Fruit fly (Drosophila melanogaster): Measurements from ENCODE around the gene CG8042.

The CG8042 gene

DNA sequence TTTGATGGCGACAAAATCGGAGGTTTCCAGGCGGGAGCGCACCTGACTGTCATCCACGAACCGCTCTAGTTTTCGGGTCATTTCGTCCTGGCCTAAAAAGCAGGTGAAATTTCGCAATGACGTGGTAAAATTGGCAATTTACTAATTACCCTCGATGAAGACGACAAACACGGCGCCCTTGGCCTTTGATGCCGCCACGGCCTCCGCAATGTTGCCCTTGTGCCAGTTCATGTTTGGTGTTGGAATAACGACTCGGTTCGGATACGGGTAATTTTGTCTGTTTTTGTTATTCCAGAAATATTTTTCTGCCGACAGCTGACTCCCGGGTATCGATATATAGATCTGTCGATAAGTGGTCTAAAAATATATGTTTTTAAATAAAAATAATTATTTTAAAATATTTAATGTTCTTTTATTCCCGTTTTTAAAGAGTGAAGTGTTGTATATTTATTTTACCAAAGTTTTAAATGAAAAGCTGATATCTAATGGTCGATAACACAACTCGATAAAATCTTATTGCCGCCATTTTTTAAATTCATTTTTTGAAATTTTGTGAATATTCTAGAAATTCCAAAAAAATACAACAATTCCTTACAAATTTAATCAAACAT lies at the start of gene CG8042:
Gene CG8042, minus strand, starts transcription at position 321 of the 611 bp plus-strand sequence.
- TF ChIP-seq EcR (GFP tag; optimal IDR thresholded peaks at IDR 0.05): no peak
- TF ChIP-seq psq (optimal IDR thresholded peaks at IDR 0.05): no peak
- TF ChIP-seq Dll (optimal IDR thresholded peaks at IDR 0.05): no peak
- no peak for TF ChIP-seq usp (GFP tag; optimal IDR thresholded peaks at IDR 0.05)
- TF ChIP-seq pan (optimal IDR thresholded peaks at IDR 0.05): no peak
- no peak for TF ChIP-seq CG8478 (optimal IDR thresholded peaks at IDR 0.05)

DNA sequence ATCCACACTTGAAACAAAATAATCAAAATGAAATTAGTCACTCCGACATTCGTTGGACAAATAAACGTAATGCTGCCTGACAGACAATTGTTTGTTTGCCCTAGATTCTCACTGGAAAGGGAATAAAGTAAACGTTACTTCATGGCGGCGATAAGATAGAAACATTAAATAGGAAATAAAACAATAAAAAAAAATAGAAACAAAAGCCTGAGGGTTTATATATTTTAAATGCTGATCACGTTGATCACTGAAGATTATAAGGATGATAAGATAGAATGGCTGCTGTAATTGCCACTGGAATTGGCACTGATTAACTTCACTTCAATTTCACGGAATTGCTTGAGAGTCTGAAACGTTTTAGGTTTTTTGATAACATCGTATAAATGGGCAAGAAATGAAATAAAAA lies 43.9 kb upstream of the CG8042 start:
- TF ChIP-seq pan (optimal IDR thresholded peaks at IDR 0.05): no peak
- no peak for TF ChIP-seq Dll (optimal IDR thresholded peaks at IDR 0.05)
- TF ChIP-seq usp (GFP tag; optimal IDR thresholded peaks at IDR 0.05): no peak
- TF ChIP-seq psq (optimal IDR thresholded peaks at IDR 0.05): no peak
- TF ChIP-seq EcR (GFP tag; optimal IDR thresholded peaks at IDR 0.05): no peak
- TF ChIP-seq CG8478 (optimal IDR thresholded peaks at IDR 0.05): no peak

dm6 chr3L:8013865-8014216 lies 39.0 kb upstream of the CG8042 start:
- TF ChIP-seq usp (GFP tag; optimal IDR thresholded peaks at IDR 0.05) (no peak), EcR (GFP tag; optimal IDR thresholded peaks at IDR 0.05) (peak in 1 of 2 experiments; percentile 77), pan (optimal IDR thresholded peaks at IDR 0.05) (no peak), psq (optimal IDR thresholded peaks at IDR 0.05) (no peak)

DNA sequence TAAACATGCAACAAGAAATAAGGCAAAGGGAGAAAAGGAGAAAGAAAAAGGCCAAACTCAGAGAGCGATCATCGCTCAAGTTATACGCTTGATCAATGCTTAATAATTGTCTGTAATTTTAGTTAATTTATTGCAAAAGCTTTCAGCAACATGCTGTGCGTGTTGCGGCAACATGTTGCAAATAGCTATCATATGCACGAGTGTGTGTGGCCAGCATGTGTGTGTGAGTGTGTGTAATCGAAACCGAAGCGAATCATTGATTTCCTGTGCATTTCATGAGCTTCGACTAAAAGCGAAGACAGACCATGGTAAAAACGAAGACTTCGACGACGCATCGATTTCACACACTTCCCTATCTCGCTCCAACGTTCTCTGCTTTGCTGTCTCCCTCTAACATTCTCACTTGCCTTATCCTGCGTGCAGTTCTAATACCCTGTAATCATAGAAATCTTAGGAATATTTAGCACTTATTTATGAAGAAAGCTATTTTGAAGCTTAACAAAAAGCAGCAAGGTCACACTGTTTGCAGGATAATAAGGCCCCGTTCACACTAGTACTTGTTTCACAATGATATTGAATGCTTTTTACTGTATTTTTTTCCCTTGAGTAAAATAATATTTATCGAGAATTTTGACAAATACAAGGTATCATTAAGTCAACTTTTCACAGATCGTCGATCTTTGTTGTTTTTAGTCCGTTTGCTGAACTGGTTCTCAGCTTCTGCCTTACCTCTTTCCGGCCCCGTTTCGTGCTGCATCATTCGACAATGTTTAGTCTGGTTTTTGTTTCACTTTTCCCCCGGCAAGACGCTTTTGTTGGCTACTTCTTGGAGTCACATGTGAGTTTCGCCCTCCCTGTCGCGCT lies 38.4 kb upstream of the CG8042 start:
- TF ChIP-seq pan (optimal IDR thresholded peaks at IDR 0.05) (peak; percentile 79), usp (GFP tag; optimal IDR thresholded peaks at IDR 0.05) (no peak)

DNA sequence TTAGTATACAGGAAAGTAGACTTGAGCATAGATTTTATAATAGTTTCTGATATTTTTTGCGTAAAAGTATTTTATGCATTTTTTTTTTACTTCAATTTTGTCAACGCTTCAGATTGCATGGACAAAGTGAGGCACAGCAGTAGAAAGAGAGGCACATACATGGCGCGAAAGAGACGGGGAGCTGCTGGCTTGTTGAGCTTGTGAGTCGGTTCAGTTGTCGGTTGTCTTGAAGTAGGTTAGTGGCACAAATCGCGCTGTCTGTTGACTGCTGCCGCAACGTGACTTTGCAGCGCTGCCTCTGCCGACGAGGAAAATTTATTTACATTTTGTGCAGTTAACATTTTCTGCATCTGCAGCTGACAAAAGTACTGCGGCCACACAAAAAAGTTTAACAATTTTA lies 31.0 kb upstream of the CG8042 start:
- no peak for TF ChIP-seq Dll (optimal IDR thresholded peaks at IDR 0.05)
- TF ChIP-seq CG8478 (optimal IDR thresholded peaks at IDR 0.05): no peak
- TF ChIP-seq usp (GFP tag; optimal IDR thresholded peaks at IDR 0.05): no peak
- TF ChIP-seq psq (optimal IDR thresholded peaks at IDR 0.05): no peak
- no peak for TF ChIP-seq EcR (GFP tag; optimal IDR thresholded peaks at IDR 0.05)
- TF ChIP-seq pan (optimal IDR thresholded peaks at IDR 0.05): no peak

DNA sequence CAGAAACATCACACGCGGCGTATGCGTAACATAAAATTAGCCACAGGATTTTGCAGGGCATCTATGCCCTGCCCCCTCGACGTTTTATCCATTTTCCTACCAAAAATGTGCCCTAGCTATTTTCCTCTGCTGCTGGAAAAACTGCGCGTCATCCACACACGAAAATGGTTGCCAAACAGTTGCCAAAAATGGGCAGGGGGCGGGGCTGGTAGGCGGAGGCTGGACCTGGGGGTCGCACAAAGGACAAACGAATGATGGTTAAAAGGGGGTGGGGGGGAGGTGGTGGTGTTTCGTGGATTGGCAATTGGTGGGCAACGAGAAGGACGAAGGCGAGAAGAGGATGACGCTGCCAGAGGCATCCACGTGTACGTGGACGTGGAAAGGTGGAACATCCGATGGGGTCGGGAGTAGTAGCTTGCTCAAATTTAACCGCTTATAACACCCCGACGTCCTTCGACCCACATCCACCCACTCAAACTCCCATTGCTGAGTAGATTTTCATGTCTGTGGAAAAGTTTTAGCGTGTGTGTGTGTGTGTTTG lies 26.3 kb upstream of the CG8042 start:
- TF ChIP-seq usp (GFP tag; optimal IDR thresholded peaks at IDR 0.05) (no peak), Dll (optimal IDR thresholded peaks at IDR 0.05) (no peak), pan (optimal IDR thresholded peaks at IDR 0.05) (no peak), EcR (GFP tag; optimal IDR thresholded peaks at IDR 0.05) (no peak), CG8478 (optimal IDR thresholded peaks at IDR 0.05) (no peak), psq (optimal IDR thresholded peaks at IDR 0.05) (no peak)

dm6 chr3L:7999933-8000332 lies 25.1 kb upstream of the CG8042 start:
- TF ChIP-seq Dll (optimal IDR thresholded peaks at IDR 0.05) (no peak), usp (GFP tag; optimal IDR thresholded peaks at IDR 0.05) (no peak)

dm6 chr3L:7996364-7996763 lies 21.6 kb upstream of the CG8042 start:
- no peak for TF ChIP-seq psq (optimal IDR thresholded peaks at IDR 0.05)
- no peak for TF ChIP-seq usp (GFP tag; optimal IDR thresholded peaks at IDR 0.05)
- peak in 1 of 2 experiments; percentile 47 for TF ChIP-seq EcR (GFP tag; optimal IDR thresholded peaks at IDR 0.05)
- no peak for TF ChIP-seq Dll (optimal IDR thresholded peaks at IDR 0.05)
- no peak for TF ChIP-seq pan (optimal IDR thresholded peaks at IDR 0.05)
- TF ChIP-seq CG8478 (optimal IDR thresholded peaks at IDR 0.05): no peak

DNA sequence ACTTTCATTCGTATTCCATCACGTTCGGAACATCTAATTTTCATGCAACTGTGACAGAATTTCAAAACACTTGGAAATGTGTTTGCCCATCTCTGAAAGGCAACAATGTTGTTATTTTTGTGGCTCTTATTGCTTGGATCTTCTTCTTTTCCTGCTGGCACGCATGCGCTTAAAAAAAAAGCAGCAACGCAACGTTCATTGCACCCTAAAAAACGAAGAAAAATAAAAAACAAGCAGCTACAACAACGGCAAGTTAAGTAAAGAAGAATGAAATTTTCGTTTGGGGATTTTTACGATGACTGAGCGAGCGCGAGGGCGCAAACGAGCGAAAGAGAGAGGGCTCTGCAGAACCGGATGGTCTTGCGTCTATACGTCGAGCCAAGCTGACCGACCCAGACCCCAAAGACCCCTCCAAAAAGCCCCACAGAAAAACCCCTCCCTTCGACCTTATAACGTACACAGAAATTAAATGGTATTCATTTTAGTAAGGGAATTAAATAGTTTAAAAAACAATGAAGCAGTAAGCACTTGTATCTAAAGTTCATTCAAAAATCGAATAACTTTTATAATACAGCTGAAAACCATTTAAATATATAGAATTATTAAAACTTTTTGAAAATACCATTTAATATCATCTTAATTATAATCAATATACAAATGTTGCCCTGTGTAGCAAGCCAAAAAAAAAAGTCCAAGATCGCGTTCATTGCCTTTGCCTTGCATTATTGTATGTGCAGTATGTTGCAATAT lies 19.0 kb upstream of the CG8042 start:
- no peak for TF ChIP-seq CG8478 (optimal IDR thresholded peaks at IDR 0.05)
- TF ChIP-seq EcR (GFP tag; optimal IDR thresholded peaks at IDR 0.05): peak; percentile 58 to 78
- TF ChIP-seq pan (optimal IDR thresholded peaks at IDR 0.05): no peak

dm6 chr3L:7992854-7993253 lies 18.1 kb upstream of the CG8042 start:
- no peak for TF ChIP-seq psq (optimal IDR thresholded peaks at IDR 0.05)
- TF ChIP-seq usp (GFP tag; optimal IDR thresholded peaks at IDR 0.05): no peak
- no peak for TF ChIP-seq pan (optimal IDR thresholded peaks at IDR 0.05)
- TF ChIP-seq Dll (optimal IDR thresholded peaks at IDR 0.05): no peak
- peak; percentile 82 to 86 for TF ChIP-seq EcR (GFP tag; optimal IDR thresholded peaks at IDR 0.05)
- no peak for TF ChIP-seq CG8478 (optimal IDR thresholded peaks at IDR 0.05)

- TF ChIP-seq CG8478 (optimal IDR thresholded peaks at IDR 0.05) (no peak), pan (optimal IDR thresholded peaks at IDR 0.05) (no peak), psq (optimal IDR thresholded peaks at IDR 0.05) (no peak), usp (GFP tag; optimal IDR thresholded peaks at IDR 0.05) (no peak), EcR (GFP tag; optimal IDR thresholded peaks at IDR 0.05) (no peak), Dll (optimal IDR thresholded peaks at IDR 0.05) (no peak)
Measured at dm6 chr3L:7990256-7990655, 15.5 kb upstream of the CG8042 start.
